Worm (Caenorhabditis elegans) whole organism, L4/young adult: Measurements from ENCODE around the gene B0432.8.

Experiments
- W03F9.2 ChIP-seq: fragments of 150-350 bp; optimal IDR thresholded peaks from 2 replicates; lab custom pipeline; 2014; ENCODE audit warnings: missing biosample characterization, missing genetic modification characterization
- dao-5 ChIP-seq: sonication (generic microtip); optimal IDR thresholded peaks from 2 replicates; lab custom pipeline; 2016; ENCODE audit warnings: missing genotype, missing genetic modification characterization, moderate library complexity, missing compliant biosample characterization
- him-1 ChIP-seq: sonication (generic microtip); optimal IDR thresholded peaks from 2 replicates; lab custom pipeline; 2016; ENCODE audit warnings: missing genotype, missing genetic modification reagents, missing genetic modification characterization, missing compliant biosample characterization

B0432.8 gene

DNA sequence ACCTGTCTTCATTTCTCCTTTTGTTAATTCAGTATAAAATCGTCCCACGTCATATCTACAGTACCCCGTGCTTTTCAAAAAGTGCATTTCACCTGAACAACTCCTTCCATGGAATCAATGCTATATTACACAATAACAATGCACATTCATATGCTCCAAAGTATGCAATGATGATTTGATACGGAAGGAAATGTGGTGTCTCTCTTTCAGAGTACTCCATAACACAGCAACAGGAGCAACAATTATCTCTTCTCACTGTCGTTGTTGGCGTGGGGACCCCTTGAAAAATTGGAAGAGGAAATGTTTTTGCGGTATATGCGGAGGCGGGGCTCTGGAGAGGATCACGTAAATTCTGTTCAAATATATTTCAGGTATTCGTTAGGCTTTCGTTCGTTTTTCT is 21.0 kb downstream of the B0432.8 start, which contains the start of gene cat-2:
cat-2 (plus strand) TSS at position 301 of the 400 bp plus-strand sequence.
- TF ChIP-seq him-1 (tag; lab: Kevin White, UChicago): no peak
- no peak for TF ChIP-seq dao-5 (tag; lab: Kevin White, UChicago)
- TF ChIP-seq W03F9.2: no peak

DNA sequence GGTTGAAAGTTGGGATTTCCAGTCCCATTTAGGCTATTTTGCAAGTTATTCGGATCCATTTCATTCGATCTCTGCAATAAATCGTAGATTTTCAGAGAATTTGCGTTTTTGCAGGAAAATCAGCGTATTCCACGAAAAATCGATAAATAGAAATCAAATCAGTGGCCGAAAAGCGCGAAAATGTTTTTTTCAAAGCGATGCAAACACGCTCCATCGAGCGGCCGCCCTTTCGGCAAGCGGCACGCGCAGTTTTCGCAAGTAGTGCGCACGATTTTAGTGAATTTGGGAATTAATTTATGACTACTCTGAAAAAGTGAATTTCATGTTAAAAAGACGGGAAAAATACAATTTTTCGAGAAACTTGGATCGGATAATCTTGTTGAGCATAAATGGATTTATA is 23.4 kb downstream of the B0432.8 start:
- peak; percentile 49 for TF ChIP-seq him-1 (tag; lab: Kevin White, UChicago)
- TF ChIP-seq dao-5 (tag; lab: Kevin White, UChicago): peak; percentile 32
- TF ChIP-seq W03F9.2: peak; percentile 93

DNA sequence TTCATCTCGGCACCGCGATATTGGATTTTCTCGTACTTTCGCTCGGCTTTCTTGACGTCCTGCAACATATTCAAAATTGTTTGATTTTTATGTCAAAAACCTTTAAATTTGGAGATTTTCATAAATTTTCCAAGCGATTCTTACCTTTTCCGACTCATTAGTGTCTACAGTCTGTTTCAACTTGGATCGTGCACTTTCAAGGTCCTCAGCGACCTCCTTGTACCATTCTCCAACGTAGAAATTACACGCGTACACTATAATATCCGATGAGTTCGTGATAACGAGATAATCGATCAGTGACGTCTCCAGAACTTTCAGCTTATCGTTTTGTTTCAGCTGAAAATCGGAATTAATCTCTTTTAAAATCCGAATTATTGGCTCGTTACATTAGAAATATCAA is 30.8 kb downstream of the B0432.8 start:
- TF ChIP-seq him-1 (tag; lab: Kevin White, UChicago) (no peak), W03F9.2 (no peak), dao-5 (tag; lab: Kevin White, UChicago) (no peak)

DNA sequence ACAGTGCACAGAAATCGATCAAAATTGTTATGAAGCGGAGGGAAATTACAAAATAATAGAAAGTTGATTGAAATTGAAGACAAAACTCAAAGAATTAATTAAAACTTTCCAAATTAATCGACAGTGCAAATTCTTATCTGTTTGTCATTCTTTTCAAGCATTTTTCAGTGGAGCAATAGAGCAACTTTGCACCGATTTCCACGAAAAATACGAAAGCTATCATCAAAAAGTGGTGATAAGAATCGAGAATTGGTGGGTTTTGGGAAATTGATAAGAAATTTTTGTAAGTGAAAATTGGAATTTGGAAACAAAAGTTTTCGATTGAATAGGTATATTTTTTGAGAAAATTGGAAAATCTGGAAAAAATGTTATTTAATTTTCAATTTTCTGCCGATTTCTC is 38.5 kb downstream of the B0432.8 start:
- TF ChIP-seq W03F9.2: no peak
- no peak for TF ChIP-seq him-1 (tag; lab: Kevin White, UChicago)
- TF ChIP-seq dao-5 (tag; lab: Kevin White, UChicago): no peak

DNA sequence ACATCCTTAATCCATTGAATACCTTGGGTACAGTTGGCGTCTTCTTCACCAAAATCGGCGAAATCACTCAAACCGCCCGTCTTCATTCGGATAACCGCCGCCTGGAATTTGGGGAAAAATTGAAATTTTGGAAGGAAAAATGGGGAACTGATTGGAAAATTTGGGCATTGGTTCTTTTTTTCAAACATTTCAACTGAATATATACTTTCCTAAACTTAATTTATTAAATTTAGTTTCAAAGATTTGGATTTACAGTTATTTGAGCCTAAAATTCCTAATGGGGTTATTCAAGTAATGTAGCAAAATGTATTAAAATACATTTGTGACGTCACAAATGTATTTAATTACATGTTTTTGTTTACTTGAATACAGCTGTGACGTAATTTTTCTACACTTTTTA is 40.8 kb downstream of the B0432.8 start, which contains the start of gene laat-1:
laat-1 (minus strand) TSS at position 101 of the 400 bp plus-strand sequence.
- TF ChIP-seq W03F9.2: no peak
- no peak for TF ChIP-seq him-1 (tag; lab: Kevin White, UChicago)
- no peak for TF ChIP-seq dao-5 (tag; lab: Kevin White, UChicago)

DNA sequence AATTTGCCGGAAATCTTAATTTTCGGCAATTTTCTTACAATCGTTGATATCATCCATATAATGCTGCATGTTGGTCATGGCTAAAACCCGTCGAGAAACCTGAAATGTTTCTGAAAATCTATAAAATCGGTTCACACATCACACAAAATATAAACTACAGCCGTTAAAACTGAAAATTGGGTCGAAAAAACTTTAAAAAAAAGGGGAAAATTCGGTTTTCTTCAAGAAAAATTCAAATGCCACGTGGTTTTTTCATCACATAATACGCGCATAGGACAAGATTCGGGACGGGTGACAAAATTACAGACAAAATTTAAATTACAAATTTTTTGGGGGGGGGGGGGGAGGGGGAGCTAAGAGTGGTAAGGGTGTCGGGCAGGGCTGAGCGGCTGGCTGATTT is 45.9 kb downstream of the B0432.8 start, which contains the start of gene Y43H11AL.1:
Y43H11AL.1 (minus strand) TSS at position 101 of the 400 bp plus-strand sequence.
- TF ChIP-seq dao-5 (tag; lab: Kevin White, UChicago): no peak
- no peak for TF ChIP-seq W03F9.2
- no peak for TF ChIP-seq him-1 (tag; lab: Kevin White, UChicago)
